Fruit fly (Drosophila melanogaster) whole organism, embryonic: ENCODE data around the gene Ostgamma.

ENCODE experiments used
- ATbp ChIP-seq: fragments of 200-800 bp; sonication (Bioruptor generic); optimal IDR thresholded peaks from 2 replicates; lab custom pipeline; 2017; ENCODE audit warnings: missing biosample characterization, mild to moderate bottlenecking, missing genetic modification characterization, missing genetic modification reagents
- Abd-B ChIP-seq: fragments of 200-800 bp; sonication (Bioruptor generic); optimal IDR thresholded peaks from 2 replicates; lab custom pipeline; 2018; ENCODE audit warnings: missing biosample characterization, mild to moderate bottlenecking, missing genetic modification characterization, moderate library complexity
- CG10209 ChIP-seq: fragments of 200-800 bp; sonication (Bioruptor generic); optimal IDR thresholded peaks from 3 replicates; lab custom pipeline; 2017; ENCODE audit warnings: missing biosample characterization, mild to moderate bottlenecking, missing genetic modification characterization, missing genetic modification reagents
- CG10321 ChIP-seq: fragments of 200-800 bp; sonication (Bioruptor generic); IDR thresholded peaks from 2 replicates; pipeline ENCODE4 v1.3.6; 2022; ENCODE audit warnings: missing biosample characterization, missing genetic modification characterization
- CG10565 ChIP-seq: fragments of 200-800 bp; sonication (Bioruptor generic); optimal IDR thresholded peaks from 3 replicates; lab custom pipeline; 2016; ENCODE audit warnings: missing biosample characterization, mild to moderate bottlenecking, missing genetic modification characterization
- CG11093 ChIP-seq: fragments of 200-800 bp; sonication (Bioruptor generic); IDR thresholded peaks from 3 replicates; pipeline ENCODE4 v1.3.6; 2022; ENCODE audit warnings: missing biosample characterization, missing genetic modification characterization
- CG12219 ChIP-seq: fragments of 200-800 bp; sonication (Bioruptor generic); optimal IDR thresholded peaks from 3 replicates; lab custom pipeline; 2018; ENCODE audit warnings: missing biosample characterization, mild to moderate bottlenecking, missing genetic modification characterization
- CG12659 ChIP-seq: fragments of 200-800 bp; sonication (Bioruptor generic); optimal IDR thresholded peaks from 3 replicates; lab custom pipeline; 2017; ENCODE audit warnings: mild to moderate bottlenecking, missing biosample characterization, missing genetic modification reagents, missing genetic modification characterization
- CG14441 ChIP-seq: fragments of 200-800 bp; sonication (Bioruptor generic); IDR thresholded peaks from 2 replicates; pipeline ENCODE4 v1.3.6; 2022; ENCODE audit warnings: missing biosample characterization, missing genetic modification characterization
- CG14710 ChIP-seq: fragments of 200-800 bp; sonication (Bioruptor generic); optimal IDR thresholded peaks from 3 replicates; lab custom pipeline; 2019; ENCODE audit warnings: missing biosample characterization, mild to moderate bottlenecking, missing genetic modification characterization, moderate library complexity
- CG14860 ChIP-seq: fragments of 200-800 bp; sonication (Bioruptor generic); IDR thresholded peaks from 3 replicates; pipeline ENCODE4 v1.3.6; 2022; ENCODE audit warnings: missing biosample characterization, missing genetic modification characterization; ENCODE audit not compliant: partially characterized antibody
- CG15269 ChIP-seq: fragments of 200-800 bp; sonication (Bioruptor generic); optimal IDR thresholded peaks from 2 replicates; lab custom pipeline; 2018; ENCODE audit warnings: missing biosample characterization, mild to moderate bottlenecking, missing genetic modification characterization, moderate library complexity
- CG17328 ChIP-seq: fragments of 200-800 bp; sonication (Bioruptor generic); IDR thresholded peaks from 2 replicates; pipeline ENCODE4 v1.3.6; 2022; ENCODE audit warnings: missing biosample characterization, missing genetic modification characterization
- CG4730 ChIP-seq: fragments of 200-800 bp; sonication (Bioruptor generic); IDR thresholded peaks from 2 replicates; pipeline ENCODE4 v1.3.6; 2022; ENCODE audit warnings: missing biosample characterization, missing genetic modification characterization
- CG6813 ChIP-seq: fragments of 200-800 bp; sonication (Bioruptor generic); optimal IDR thresholded peaks from 2 replicates; lab custom pipeline; 2017; ENCODE audit warnings: missing biosample characterization, missing genetic modification characterization, mild to moderate bottlenecking, moderate library complexity, missing genetic modification reagents
- CG7839 ChIP-seq: fragments of 200-800 bp; sonication (Bioruptor generic); optimal IDR thresholded peaks from 3 replicates; lab custom pipeline; 2018; ENCODE audit warnings: missing biosample characterization, mild to moderate bottlenecking, missing genetic modification characterization, moderate library complexity
- CG8290 ChIP-seq, 3 experiments: fragments of 200-800 bp; sonication (Bioruptor generic); optimal IDR thresholded peaks; 2 replicates each; lab custom pipeline; 2016 to 2019; ENCODE audit warnings: missing biosample characterization in 3 of 3, missing genetic modification characterization in 3 of 3, mild to moderate bottlenecking in 2 of 3, moderate library complexity in 1 of 3
- D ChIP-seq, 2 experiments: fragments of 200-800 bp in 1 of 2; fragments of >200 bp in 1 of 2; sonication (Bioruptor generic) in 1 of 2; optimal IDR thresholded peaks; 2 replicates in 1 of 2; 3 replicates in 1 of 2; lab custom pipeline; 2017; ENCODE audit warnings: mild to moderate bottlenecking in 1 of 2, missing biosample characterization in 1 of 2, missing genetic modification characterization in 1 of 2, missing genetic modification reagents in 1 of 2
- HmgZ ChIP-seq: fragments of 200-800 bp; sonication (Bioruptor generic); optimal IDR thresholded peaks from 2 replicates; lab custom pipeline; 2018; ENCODE audit warnings: missing biosample characterization, mild to moderate bottlenecking, missing genetic modification characterization
- Hr78 ChIP-seq, 2 experiments: fragments of 200-800 bp in 1 of 2; fragments of >200 bp in 1 of 2; sonication (Bioruptor generic) in 1 of 2; optimal IDR thresholded peaks; 2 replicates each; lab custom pipeline; 2017 to 2019; ENCODE audit warnings: missing biosample characterization in 2 of 2, missing genetic modification characterization in 2 of 2, mild to moderate bottlenecking in 1 of 2, moderate library complexity in 1 of 2
- Jarid2 ChIP-seq: fragments of 200-800 bp; sonication (Bioruptor generic); optimal IDR thresholded peaks from 3 replicates; lab custom pipeline; 2017; ENCODE audit warnings: mild to moderate bottlenecking, missing biosample characterization, missing genetic modification reagents, missing genetic modification characterization
- Lhr ChIP-seq: fragments of 200-800 bp; sonication (Bioruptor generic); optimal IDR thresholded peaks from 3 replicates; lab custom pipeline; 2017; ENCODE audit warnings: mild to moderate bottlenecking, missing biosample characterization, missing genetic modification reagents, missing genetic modification characterization
- Lim3 ChIP-seq: fragments of 200-800 bp; sonication (Bioruptor generic); IDR thresholded peaks from 2 replicates; pipeline ENCODE4 v1.3.6; 2022; ENCODE audit warnings: missing biosample characterization, missing genetic modification characterization
- Med ChIP-seq: fragments of 200-800 bp; sonication (Bioruptor generic); peaks from one replicate; lab custom pipeline; 2016; ENCODE audit warnings: missing biosample characterization, missing genetic modification characterization, mild to moderate bottlenecking, inconsistent platforms, moderate library complexity
- Mrtf ChIP-seq: fragments of 200-800 bp; sonication (Bioruptor generic); IDR thresholded peaks from 3 replicates; pipeline ENCODE4 v1.3.6; 2022; ENCODE audit warnings: missing biosample characterization, missing genetic modification characterization
- NC2α ChIP-seq: fragments of 200-800 bp; sonication (Bioruptor generic); optimal IDR thresholded peaks from 2 replicates; lab custom pipeline; 2016; ENCODE audit warnings: missing biosample characterization, missing genetic modification characterization
- NfI ChIP-seq: fragments of 200-800 bp; sonication (Bioruptor generic); optimal IDR thresholded peaks from 3 replicates; lab custom pipeline; 2018; ENCODE audit warnings: missing biosample characterization, mild to moderate bottlenecking, missing genetic modification characterization, moderate library complexity
- Ptx1 ChIP-seq: fragments of 200-800 bp; sonication (Bioruptor generic); IDR thresholded peaks from 2 replicates; pipeline ENCODE4 v1.3.6; 2022; ENCODE audit warnings: missing biosample characterization, missing genetic modification characterization
- Side ChIP-seq: fragments of 200-800 bp; sonication (Bioruptor generic); optimal IDR thresholded peaks from 2 replicates; lab custom pipeline; 2016; ENCODE audit warnings: missing biosample characterization, missing genetic modification characterization
- Sin3A ChIP-seq: fragments of >200 bp; optimal IDR thresholded peaks from 2 replicates; lab custom pipeline; 2018
- TFAM ChIP-seq: fragments of 200-800 bp; sonication (Bioruptor generic); optimal IDR thresholded peaks from 2 replicates; lab custom pipeline; 2017; ENCODE audit warnings: missing biosample characterization, missing genetic modification characterization, inconsistent platforms
- Taf1 ChIP-seq: fragments of 200-800 bp; sonication (Bioruptor generic); IDR thresholded peaks from 2 replicates; pipeline ENCODE4 v1.3.6; 2022; ENCODE audit warnings: missing biosample characterization, missing genetic modification characterization
- Usf ChIP-seq: fragments of 200-800 bp; sonication (Bioruptor generic); optimal IDR thresholded peaks from 2 replicates; lab custom pipeline; 2017; ENCODE audit warnings: missing genotype, missing biosample characterization, missing genetic modification characterization
- ase ChIP-seq: fragments of 200-800 bp; sonication (Bioruptor generic); IDR thresholded peaks from 3 replicates; pipeline ENCODE4 v1.3.6; 2022; ENCODE audit warnings: missing biosample characterization, missing genetic modification characterization
- bigmax ChIP-seq: fragments of 200-800 bp; sonication (Bioruptor generic); optimal IDR thresholded peaks from 2 replicates; lab custom pipeline; 2018; ENCODE audit warnings: missing biosample characterization, mild to moderate bottlenecking, missing genetic modification characterization
- chm ChIP-seq: fragments of 200-800 bp; sonication (Bioruptor generic); IDR thresholded peaks from 2 replicates; pipeline ENCODE4 v1.3.6; 2022; ENCODE audit warnings: missing biosample characterization, missing genetic modification characterization
- crp ChIP-seq, 2 experiments: fragments of 200-800 bp; sonication (Bioruptor generic); optimal IDR thresholded peaks; 2 replicates in 1 of 2; 3 replicates in 1 of 2; lab custom pipeline; 2017; ENCODE audit warnings: missing biosample characterization in 2 of 2, missing genetic modification characterization in 2 of 2, mild to moderate bottlenecking in 1 of 2, moderate library complexity in 1 of 2
- nerfin-2 ChIP-seq: fragments of 200-800 bp; sonication (Bioruptor generic); IDR thresholded peaks from 2 replicates; pipeline ENCODE4 v1.3.6; 2022; ENCODE audit warnings: missing biosample characterization, missing genetic modification characterization; ENCODE audit not compliant: partially characterized antibody
- nom ChIP-seq: fragments of 200-800 bp; sonication (Bioruptor generic); optimal IDR thresholded peaks from 2 replicates; lab custom pipeline; 2017; ENCODE audit warnings: missing biosample characterization, missing genetic modification characterization, mild to moderate bottlenecking, moderate library complexity, missing genetic modification reagents
- slou ChIP-seq: fragments of 200-800 bp; sonication (Bioruptor generic); optimal IDR thresholded peaks from 3 replicates; lab custom pipeline; 2016; ENCODE audit warnings: missing biosample characterization, missing genetic modification characterization
- sna ChIP-seq: fragments of 200-800 bp; sonication (Bioruptor generic); IDR thresholded peaks from 2 replicates; pipeline ENCODE4 v1.3.6; 2022; ENCODE audit warnings: missing biosample characterization, missing genetic modification characterization; ENCODE audit not compliant: partially characterized antibody
- ssp ChIP-seq: fragments of 200-800 bp; sonication (Bioruptor generic); IDR thresholded peaks from 2 replicates; pipeline ENCODE4 v1.3.6; 2022; ENCODE audit warnings: missing biosample characterization, missing genetic modification characterization
- tgo ChIP-seq: fragments of 200-800 bp; sonication (Bioruptor generic); IDR thresholded peaks from 3 replicates; pipeline ENCODE4 v1.3.6; 2022; ENCODE audit warnings: missing biosample characterization, missing genetic modification characterization
- trem ChIP-seq: fragments of 200-800 bp; optimal IDR thresholded peaks from 3 replicates; lab custom pipeline; 2019; ENCODE audit warnings: missing biosample characterization, mild to moderate bottlenecking, missing genetic modification characterization, moderate library complexity
- zen ChIP-seq: fragments of 200-800 bp; sonication (Bioruptor generic); optimal IDR thresholded peaks from 3 replicates; lab custom pipeline; 2018; ENCODE audit warnings: missing biosample characterization, mild to moderate bottlenecking, missing genetic modification characterization, moderate library complexity
- zfh1 ChIP-seq: fragments of 200-800 bp; sonication (Bioruptor generic); IDR thresholded peaks from 3 replicates; pipeline ENCODE4 v1.3.6; 2022; ENCODE audit warnings: missing biosample characterization, missing genetic modification characterization

Gene Ostgamma

DNA sequence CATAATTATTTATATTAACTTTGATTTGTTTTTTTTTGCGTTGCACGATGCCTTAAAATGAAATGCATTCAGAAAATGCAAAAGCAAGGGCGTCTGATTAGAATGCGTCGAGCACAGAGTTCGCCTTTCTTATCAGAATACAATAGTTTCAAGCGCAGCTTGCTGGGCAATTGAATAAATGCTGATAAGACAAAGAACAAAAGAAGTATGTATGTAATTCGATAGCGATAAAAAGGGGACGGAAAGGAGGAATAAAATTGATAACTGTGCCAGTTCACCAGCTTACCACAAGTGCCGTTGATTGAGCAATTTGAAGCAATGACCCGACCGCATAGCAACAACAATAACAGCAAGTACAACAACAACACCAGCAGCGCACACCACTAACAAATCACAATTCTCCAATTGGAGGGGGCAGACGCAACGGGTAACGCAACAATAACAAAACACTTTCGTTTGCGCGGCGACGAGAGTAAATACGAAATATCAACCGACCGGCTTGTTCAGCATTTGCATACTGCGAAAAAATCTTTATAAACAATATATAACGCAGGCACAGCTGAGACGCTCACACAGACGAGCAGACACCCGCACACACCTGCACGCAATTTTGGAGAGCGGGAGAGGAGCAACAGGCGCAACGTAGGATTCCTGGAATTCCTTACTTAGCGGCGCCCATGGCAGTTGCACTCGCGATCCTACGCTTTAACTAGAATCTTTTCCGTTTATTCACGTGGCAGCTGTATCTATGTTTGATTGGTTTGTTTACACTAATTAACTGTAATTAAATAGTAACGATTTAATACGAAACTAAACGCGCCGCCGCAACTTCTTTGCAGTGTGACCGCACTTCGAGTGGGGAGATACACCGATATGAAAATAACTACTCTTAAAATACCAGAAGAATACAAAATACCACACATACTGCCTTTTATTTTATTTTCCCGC lies 7.5 kb downstream of the Ostgamma start, which contains the start of gene Btk (continued):
- TF ChIP-seq CG14860 (GFP tag; lab: Robert Waterston, UW) (0 out of 3 replicates have a peak, but pooled peaks have one; percentile 26), CG14710 (tag; lab: Kevin White, UChicago) (peak; percentile 24), CG14441 (GFP tag; lab: Robert Waterston, UW) (no peak), Taf1 (no peak), zfh1 (GFP tag; lab: Robert Waterston, UW) (no peak), CG12659 (GFP tag; lab: Kevin White, UChicago) (peak; percentile 35), Ptx1 (GFP tag; lab: Robert Waterston, UW) (no peak), Jarid2 (GFP tag; lab: Kevin White, UChicago) (peak; percentile 28), CG15269 (tag; lab: Kevin White, UChicago) (no peak), CG10209 (GFP tag; lab: Kevin White, UChicago) (no peak), nerfin-2 (no peak), Usf (GFP tag; lab: Kevin White, UChicago) (no peak), Mrtf (GFP tag; lab: Robert Waterston, UW) (no peak), D (optimal IDR thresholded peaks at IDR 0.05; lab: Kevin White, UChicago) (peak; percentile 96), D (GFP tag; optimal IDR thresholded peaks at IDR 0.05; lab: Kevin White, UChicago) (no peak), CG7839 (no peak), CG8290 (GFP tag; optimal IDR thresholded peaks at IDR 0.05; lab: Kevin White, UChicago) (no peak), CG8290 (tag; optimal IDR thresholded peaks at IDR 0.05; lab: Kevin White, UChicago) (peak in 1 of 2 experiments; percentile 22), sna (GFP tag; lab: Robert Waterston, UW) (no peak), CG6813 (GFP tag; lab: Kevin White, UChicago) (no peak), bigmax (GFP tag; lab: Kevin White, UChicago) (peak; percentile 17), HmgZ (no peak), CG10321 (GFP tag; lab: Robert Waterston, UW) (peak; percentile 22; the same call in 1 of the 2 replicates), CG12219 (GFP tag; lab: Kevin White, UChicago) (no peak), CG10565 (GFP tag; lab: Kevin White, UChicago) (no peak), Sin3A (lab: Kevin White, UChicago) (peak; percentile 10), Lim3 (GFP tag; lab: Robert Waterston, UW) (no peak), ssp (GFP tag; lab: Robert Waterston, UW) (no peak), trem (tag; lab: Kevin White, UChicago) (peak; percentile 28), nom (peak; percentile 16), Lhr (GFP tag; lab: Kevin White, UChicago) (peak; percentile 30), zen (no peak), CG11093 (GFP tag; lab: Robert Waterston, UW) (no peak), ase (GFP tag; lab: Robert Waterston, UW) (no peak), tgo (GFP tag; lab: Robert Waterston, UW) (no peak), Side (GFP tag; lab: Kevin White, UChicago) (peak; percentile 15), Med (GFP tag; lab: Kevin White, UChicago) (peak; percentile 50), Abd-B (no peak), chm (GFP tag; lab: Robert Waterston, UW) (0 out of 2 replicates have a peak, but pooled peaks have one; percentile 46), ATbp (GFP tag; lab: Kevin White, UChicago) (no peak), TFAM (no peak), slou (GFP tag; lab: Kevin White, UChicago) (no peak), NC2α (no peak), CG17328 (GFP tag; lab: Robert Waterston, UW) (no peak), Hr78 (GFP tag; optimal IDR thresholded peaks at IDR 0.05; lab: Kevin White, UChicago) (peak in 1 of 2 experiments; percentile 96), NfI (no peak), crp (GFP tag; optimal IDR thresholded peaks at IDR 0.05; lab: Kevin White, UChicago) (peak in 1 of 2 experiments; percentile 47), CG4730 (GFP tag; lab: Robert Waterston, UW) (no peak)
